Worm (Caenorhabditis elegans): Measurements from ENCODE around the gene lys-10.

DNA sequence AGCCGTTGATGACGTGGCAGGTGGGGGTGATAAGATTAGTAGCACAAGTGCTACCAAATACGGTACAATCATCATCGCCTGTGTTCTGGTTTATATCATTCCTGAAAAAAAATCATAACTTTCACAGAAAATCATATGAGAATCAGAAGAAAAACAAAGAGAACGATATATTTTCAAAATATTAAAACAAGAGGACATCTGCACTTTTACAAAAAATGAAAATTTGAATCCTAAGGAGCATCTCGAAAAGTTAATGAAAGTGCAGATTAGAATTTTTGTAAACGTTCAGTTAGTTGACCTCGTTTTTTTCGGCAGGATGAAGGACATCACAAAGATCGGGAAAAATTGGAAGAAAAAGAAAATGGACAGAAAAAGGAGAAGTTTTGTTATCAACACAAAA, 19.8 kb upstream of the lys-10 start, which contains the start of gene F35H10.10:
- TF ChIP-seq ceh-16 (tag; optimal IDR thresholded peaks at IDR 0.05), result no peak
- no peak for TF ChIP-seq nhr-12 (tag; optimal IDR thresholded peaks at IDR 0.05)
- no peak for TF ChIP-seq egl-27 (tag; optimal IDR thresholded peaks at IDR 0.05)
- TF ChIP-seq unc-62 (GFP tag; optimal IDR thresholded peaks at IDR 0.05), result no peak
- no peak for TF ChIP-seq nhr-76 (tag; optimal IDR thresholded peaks at IDR 0.05)
- TF ChIP-seq pha-4 (tag; optimal IDR thresholded peaks at IDR 0.05), result no peak
- no peak for TF ChIP-seq ama-1 (optimal IDR thresholded peaks at IDR 0.05)
- TF ChIP-seq ZK546.5 (tag; optimal IDR thresholded peaks at IDR 0.05), result no peak
- no peak for TF ChIP-seq R02D3.7 (tag; optimal IDR thresholded peaks at IDR 0.05)
